Worm (Caenorhabditis elegans): Measurements from ENCODE around the gene ztf-29.
A peak's percentile ranks its signal among the peaks of the same experiment; 100 is the strongest.

- TF ChIP-seq lin-13 (GFP tag; optimal IDR thresholded peaks at IDR 0.05), result no peak
- no peak for TF ChIP-seq nhr-237 (tag; optimal IDR thresholded peaks at IDR 0.05)
- TF ChIP-seq fkh-4 (tag; optimal IDR thresholded peaks at IDR 0.05; ENCODE audit: borderline replicate concordance), result no peak
- no peak for TF ChIP-seq lin-35 (GFP tag; optimal IDR thresholded peaks at IDR 0.05)
- no peak for TF ChIP-seq lin-15B (tag; optimal IDR thresholded peaks at IDR 0.05)
- no peak for TF ChIP-seq jun-1 (tag; optimal IDR thresholded peaks at IDR 0.05)
- no peak for TF ChIP-seq nhr-19 (GFP tag; conservative IDR thresholded peaks at IDR 0.05)
- TF ChIP-seq mdl-1 (tag; optimal IDR thresholded peaks at IDR 0.05), result no peak
- TF ChIP-seq pqm-1 (tag; optimal IDR thresholded peaks at IDR 0.05), result no peak
- no peak for TF ChIP-seq irx-1 (tag; optimal IDR thresholded peaks at IDR 0.05)
- TF ChIP-seq pax-3 (tag; optimal IDR thresholded peaks at IDR 0.05), result no peak
- TF ChIP-seq ceh-88 (GFP tag; IDR thresholded peaks at IDR 0.05), result no peak
- peak in 1 of 2 experiments; percentile 4 for TF ChIP-seq ztf-11 (tag; optimal IDR thresholded peaks at IDR 0.05)
- no peak for TF ChIP-seq elt-2 (tag; optimal IDR thresholded peaks at IDR 0.05)
These were observed 1.3 kb upstream of the ztf-29 start for ce11 chrIII:11559677-11560076.

Data from whole organism, L1 larva.